Fruit fly (Drosophila melanogaster) whole organism, pupa: ENCODE data around the gene CG14853.

Experiments
- CG10348 ChIP-seq: fragments of 200-800 bp; sonication (Bioruptor generic); IDR thresholded peaks from 2 replicates; pipeline ENCODE4 v1.3.6; 2022; ENCODE audit warnings: missing biosample characterization, missing genetic modification characterization
- CG12605 ChIP-seq: fragments of 200-800 bp; sonication (Bioruptor generic); IDR thresholded peaks from 2 replicates; pipeline ENCODE4 v1.3.6; 2022; ENCODE audit warnings: missing biosample characterization, missing genetic modification characterization
- CG13204 ChIP-seq: fragments of 200-800 bp; sonication (Bioruptor generic); optimal IDR thresholded peaks from 2 replicates; lab custom pipeline; 2018; ENCODE audit warnings: missing biosample characterization, mild to moderate bottlenecking, missing genetic modification characterization, moderate library complexity
- CG14655 ChIP-seq: fragments of 200-800 bp; sonication (Bioruptor generic); optimal IDR thresholded peaks from 3 replicates; lab custom pipeline; 2017; ENCODE audit warnings: mild to moderate bottlenecking, missing biosample characterization, missing genetic modification reagents, missing genetic modification characterization
- CG15710 ChIP-seq: fragments of 200-800 bp; sonication (Bioruptor generic); optimal IDR thresholded peaks from 2 replicates; lab custom pipeline; 2018; ENCODE audit warnings: missing biosample characterization, mild to moderate bottlenecking, missing genetic modification characterization, moderate library complexity
- CG17806 ChIP-seq: fragments of 200-800 bp; sonication (Bioruptor generic); optimal IDR thresholded peaks from 2 replicates; lab custom pipeline; 2018; ENCODE audit warnings: missing biosample characterization, mild to moderate bottlenecking, missing genetic modification characterization, moderate library complexity
- CG32121 ChIP-seq: fragments of 200-800 bp; sonication (Bioruptor generic); IDR thresholded peaks from 2 replicates; pipeline ENCODE4 v1.3.6; 2022; ENCODE audit warnings: missing biosample characterization, missing genetic modification characterization
- CG34367 ChIP-seq: fragments of 200-800 bp; sonication (Bioruptor generic); optimal IDR thresholded peaks from 2 replicates; lab custom pipeline; 2018; ENCODE audit warnings: missing biosample characterization, mild to moderate bottlenecking, missing genetic modification characterization
- CG4496 ChIP-seq: fragments of 200-800 bp; sonication (Bioruptor generic); IDR thresholded peaks from 3 replicates; pipeline ENCODE4 v1.3.6; 2022; ENCODE audit warnings: missing biosample characterization, missing genetic modification characterization
- CG8159 ChIP-seq: fragments of 200-800 bp; sonication (Bioruptor generic); optimal IDR thresholded peaks from 3 replicates; lab custom pipeline; 2018; ENCODE audit warnings: missing biosample characterization, mild to moderate bottlenecking, missing genetic modification characterization, moderate library complexity
- CG8301 ChIP-seq: fragments of 200-800 bp; sonication (Bioruptor generic); optimal IDR thresholded peaks from 2 replicates; lab custom pipeline; 2018; ENCODE audit warnings: missing biosample characterization, mild to moderate bottlenecking, missing genetic modification characterization
- EcR ChIP-seq: fragments of 200-800 bp; sonication (Bioruptor generic); optimal IDR thresholded peaks from 3 replicates; lab custom pipeline; 2019; ENCODE audit warnings: missing biosample characterization, missing genetic modification characterization, mild to moderate bottlenecking, moderate library complexity, missing genetic modification reagents
- Ets98B ChIP-seq: fragments of 200-800 bp; sonication (Bioruptor generic); IDR thresholded peaks from 2 replicates; pipeline ENCODE4 v1.3.6; 2022; ENCODE audit warnings: missing biosample characterization, missing genetic modification characterization
- Pif1A ChIP-seq: fragments of 200-800 bp; sonication (Bioruptor generic); optimal IDR thresholded peaks from 3 replicates; lab custom pipeline; 2016; ENCODE audit warnings: missing biosample characterization, missing genetic modification characterization
- Snoo ChIP-seq: fragments of 200-800 bp; sonication (Bioruptor generic); optimal IDR thresholded peaks from 3 replicates; lab custom pipeline; 2017; ENCODE audit warnings: missing biosample characterization, mild to moderate bottlenecking, missing genetic modification characterization, inconsistent platforms
- fd96Ca ChIP-seq: fragments of 200-800 bp; sonication (Bioruptor generic); IDR thresholded peaks from 3 replicates; pipeline ENCODE4 v1.3.6; 2022; ENCODE audit warnings: missing biosample characterization, missing genetic modification characterization
- gl ChIP-seq: fragments of 200-800 bp; sonication (Bioruptor generic); optimal IDR thresholded peaks from 2 replicates; lab custom pipeline; 2018; ENCODE audit warnings: missing biosample characterization, mild to moderate bottlenecking, missing genetic modification characterization
- rn ChIP-seq: fragments of 200-800 bp; sonication (Bioruptor generic); IDR thresholded peaks from 2 replicates; pipeline ENCODE4 v1.3.6; 2022; ENCODE audit warnings: missing biosample characterization, missing genetic modification characterization

CG14853 gene

dm6 chr3R:14659354-14659804, 49.9 kb downstream of the CG14853 start, which contains the start of gene Hexim:
Gene Hexim, plus strand, starts transcription at chr3R:14659438.
- TF ChIP-seq fd96Ca (no peak), CG10348 (GFP tag; lab: Robert Waterston, UW) (no peak), CG13204 (GFP tag; lab: Kevin White, UChicago) (no peak), EcR (GFP tag; lab: Kevin White, UChicago) (peak; percentile 40), CG15710 (tag; lab: Kevin White, UChicago) (peak; percentile 29), Pif1A (no peak), CG17806 (tag; lab: Kevin White, UChicago) (peak; percentile 20), CG4496 (GFP tag; lab: Robert Waterston, UW) (peak; percentile 52; the same call in 2 of the 3 replicates), Snoo (peak; percentile 26), rn (no peak), Ets98B (GFP tag; lab: Robert Waterston, UW) (peak; percentile 52), gl (tag; lab: Kevin White, UChicago) (peak; percentile 31), CG8159 (tag; lab: Kevin White, UChicago) (no peak), CG14655 (GFP tag; lab: Kevin White, UChicago) (no peak), CG32121 (no peak), CG34367 (tag; lab: Kevin White, UChicago) (no peak)

- TF ChIP-seq CG8301 (no peak), CG15710 (tag; lab: Kevin White, UChicago) (no peak), CG12605 (no peak), rn (no peak), CG8159 (tag; lab: Kevin White, UChicago) (no peak), CG13204 (GFP tag; lab: Kevin White, UChicago) (no peak), Ets98B (GFP tag; lab: Robert Waterston, UW) (no peak), CG32121 (no peak), CG14655 (GFP tag; lab: Kevin White, UChicago) (no peak)
- TF ChIP-seq, all 21 proteins: peak for 0
These were observed 53.6 kb downstream of the CG14853 start, which contains the start of the genes Rad17 and BigH1 for dm6 chr3R:14662989-14663500. Gene Rad17, minus strand, starts transcription at chr3R:14663197. Gene BigH1, plus strand, starts transcription at chr3R:14663450.
